Fruit fly (Drosophila melanogaster) S2 (cell line): ENCODE data around the gene PLCXD.

Source experiments
- CG8478 ChIP-seq: fragments of >200 bp; optimal IDR thresholded peaks from 2 replicates; lab custom pipeline; 2018
- CTCF ChIP-seq, 2 experiments: fragments of >200 bp; optimal IDR thresholded peaks; 2 replicates each; lab custom pipeline; 2018

DNA sequence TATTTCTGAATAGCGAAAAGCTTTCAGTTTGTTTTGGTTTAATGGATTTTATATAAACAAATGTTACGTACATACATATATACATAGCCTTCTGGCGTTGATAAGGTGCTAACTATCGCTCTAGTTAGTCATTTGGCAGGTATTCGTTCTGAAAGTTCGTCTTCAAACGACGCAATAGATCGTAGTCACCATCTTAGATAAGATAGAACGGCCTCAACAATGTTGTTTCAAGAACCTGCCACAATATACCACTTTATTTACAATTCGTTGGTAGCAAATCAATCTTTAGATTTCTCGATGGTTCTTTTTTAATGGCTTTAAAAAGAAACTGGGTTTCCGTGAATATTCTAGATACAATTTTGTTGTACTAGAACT lies 2.4 kb upstream of the PLCXD start:
- TF ChIP-seq CG8478 (lab: Kevin White, UChicago) (no peak), CTCF (optimal IDR thresholded peaks at IDR 0.05; lab: Kevin White, UChicago) (no peak)
